Worm (Caenorhabditis elegans) whole organism, late embryonic: ENCODE measurements around the gene ZC204.17.

ENCODE experiments used
- ama-1 ChIP-seq: fragments of 150-350 bp; optimal IDR thresholded peaks from 2 replicates; lab custom pipeline; 2014
- ceh-18 ChIP-seq: sonication (generic microtip); optimal IDR thresholded peaks from 2 replicates; lab custom pipeline; 2016; ENCODE audit warnings: missing genetic modification characterization, missing compliant biosample characterization
- ceh-24 ChIP-seq: sonication (generic microtip); optimal IDR thresholded peaks from 2 replicates; lab custom pipeline; 2016; ENCODE audit warnings: mild to moderate bottlenecking, missing genetic modification characterization, missing compliant biosample characterization
- ceh-31 ChIP-seq: sonication (generic microtip); optimal IDR thresholded peaks from 2 replicates; lab custom pipeline; 2016; ENCODE audit warnings: missing genetic modification characterization, missing compliant biosample characterization
- dmd-4 ChIP-seq: sonication (generic microtip); optimal IDR thresholded peaks from 2 replicates; lab custom pipeline; 2016; ENCODE audit warnings: borderline replicate concordance, missing genetic modification characterization, missing compliant biosample characterization
- elt-2 ChIP-seq: sonication (generic microtip); optimal IDR thresholded peaks from 2 replicates; lab custom pipeline; 2016; ENCODE audit warnings: missing genetic modification reagents, missing genetic modification characterization, missing compliant biosample characterization
- fkh-10 ChIP-seq: fragments of 150-350 bp; optimal IDR thresholded peaks from 2 replicates; lab custom pipeline; 2014; ENCODE audit warnings: missing biosample characterization, missing genetic modification reagents, missing genetic modification characterization
- hlh-30 ChIP-seq: sonication (generic microtip); optimal IDR thresholded peaks from 2 replicates; lab custom pipeline; 2017; ENCODE audit warnings: antibody characterized with exemption, missing genetic modification characterization, missing compliant biosample characterization; ENCODE audit not compliant: insufficient read depth
- nfya-1 ChIP-seq: sonication (generic microtip); optimal IDR thresholded peaks from 2 replicates; lab custom pipeline; 2017; ENCODE audit warnings: missing genetic modification characterization, mild to moderate bottlenecking, missing compliant biosample characterization, antibody characterized with exemption, moderate library complexity
- nhr-232 ChIP-seq: sonication (generic microtip); optimal IDR thresholded peaks from 2 replicates; lab custom pipeline; 2016; ENCODE audit warnings: missing genetic modification characterization, missing compliant biosample characterization
- odd-2 ChIP-seq: sonication (generic microtip); optimal IDR thresholded peaks from 2 replicates; lab custom pipeline; 2017; ENCODE audit warnings: antibody characterized with exemption, mild to moderate bottlenecking, missing genetic modification characterization, missing compliant biosample characterization
- ref-2 ChIP-seq: sonication (generic microtip); optimal IDR thresholded peaks from 2 replicates; lab custom pipeline; 2016; ENCODE audit warnings: missing genetic modification characterization, missing compliant biosample characterization

DNA sequence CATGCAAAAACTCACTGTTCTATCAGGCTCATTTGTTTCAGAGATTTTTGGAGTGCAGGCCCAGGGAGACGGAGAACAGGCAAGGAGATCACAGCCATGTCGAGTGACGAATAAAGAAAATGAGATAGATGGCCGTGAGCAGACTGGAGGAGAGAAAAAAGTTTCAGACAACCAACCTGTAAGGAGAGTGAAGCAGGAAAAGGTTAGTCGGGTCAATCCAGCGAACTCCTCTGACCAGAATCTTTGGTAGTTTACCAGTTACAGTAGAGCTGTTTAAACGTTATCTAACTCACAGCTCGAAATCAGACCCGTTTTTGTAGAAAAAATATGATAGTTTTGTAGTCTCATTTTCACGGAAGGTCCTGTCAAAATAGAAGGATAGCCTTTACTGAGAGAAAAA, 2.7 kb upstream of the ZC204.17 start, which contains the start of gene fbxb-21:
- no peak for TF ChIP-seq fkh-10
- no peak for TF ChIP-seq ama-1 (lab: Kevin White, UChicago)
- TF ChIP-seq ref-2 (tag; lab: Kevin White, UChicago) = no peak
- TF ChIP-seq elt-2 (tag; lab: Kevin White, UChicago) = no peak
- no peak for TF ChIP-seq ceh-24
- no peak for TF ChIP-seq ceh-18 (tag; lab: Kevin White, UChicago)
- no peak for TF ChIP-seq ceh-31 (tag; lab: Kevin White, UChicago)
- TF ChIP-seq odd-2 (tag; lab: Kevin White, UChicago) = no peak
- no peak for TF ChIP-seq hlh-30
- no peak for TF ChIP-seq nhr-232 (tag; lab: Kevin White, UChicago)
- no peak for TF ChIP-seq dmd-4 (tag; lab: Kevin White, UChicago)
- TF ChIP-seq nfya-1 (tag; lab: Kevin White, UChicago) = no peak
